Fruit fly (Drosophila melanogaster) whole organism, embryonic: ENCODE results near the gene CG5080.

Experiments used
- ATbp ChIP-seq: fragments of 200-800 bp; sonication (Bioruptor generic); optimal IDR thresholded peaks from 2 replicates; lab custom pipeline; 2017; ENCODE audit warnings: missing biosample characterization, mild to moderate bottlenecking, missing genetic modification characterization, missing genetic modification reagents
- Antp ChIP-seq: fragments of 200-800 bp; sonication (Bioruptor generic); optimal IDR thresholded peaks from 3 replicates; lab custom pipeline; 2016; ENCODE audit warnings: missing biosample characterization, missing genetic modification characterization
- CG10147 ChIP-seq: fragments of 200-800 bp; sonication (Bioruptor generic); optimal IDR thresholded peaks from 2 replicates; lab custom pipeline; 2019; ENCODE audit warnings: missing biosample characterization, mild to moderate bottlenecking, missing genetic modification characterization, moderate library complexity
- CG11085 ChIP-seq: fragments of 200-800 bp; sonication (Bioruptor generic); IDR thresholded peaks from 2 replicates; pipeline ENCODE4 v1.3.6; 2022; ENCODE audit warnings: missing biosample characterization, missing genetic modification characterization
- CG11696 ChIP-seq: fragments of 200-800 bp; sonication (Bioruptor generic); IDR thresholded peaks from 2 replicates; pipeline ENCODE4 v1.3.6; 2022; ENCODE audit warnings: missing biosample characterization, missing genetic modification characterization
- CG12659 ChIP-seq: fragments of 200-800 bp; sonication (Bioruptor generic); optimal IDR thresholded peaks from 3 replicates; lab custom pipeline; 2017; ENCODE audit warnings: mild to moderate bottlenecking, missing biosample characterization, missing genetic modification reagents, missing genetic modification characterization
- CG14014 ChIP-seq: fragments of 200-800 bp; sonication (Bioruptor generic); IDR thresholded peaks from 2 replicates; pipeline ENCODE4 v1.3.6; 2022; ENCODE audit warnings: missing biosample characterization, missing genetic modification characterization
- CG14441 ChIP-seq: fragments of 200-800 bp; sonication (Bioruptor generic); IDR thresholded peaks from 2 replicates; pipeline ENCODE4 v1.3.6; 2022; ENCODE audit warnings: missing biosample characterization, missing genetic modification characterization
- CG15696 ChIP-seq: fragments of 200-800 bp; sonication (Bioruptor generic); optimal IDR thresholded peaks from 2 replicates; lab custom pipeline; 2019; ENCODE audit warnings: missing biosample characterization, mild to moderate bottlenecking, missing genetic modification characterization, moderate library complexity
- CG17568 ChIP-seq: fragments of 200-800 bp; sonication (Bioruptor generic); optimal IDR thresholded peaks from 2 replicates; lab custom pipeline; 2018; ENCODE audit warnings: missing biosample characterization, mild to moderate bottlenecking, missing genetic modification characterization, moderate library complexity
- CG18476 ChIP-seq: fragments of 200-800 bp; sonication (Bioruptor generic); optimal IDR thresholded peaks from 2 replicates; lab custom pipeline; 2016; ENCODE audit warnings: missing biosample characterization, mild to moderate bottlenecking, missing genetic modification characterization
- CG18619 ChIP-seq: fragments of 200-800 bp; sonication (Bioruptor generic); optimal IDR thresholded peaks from 3 replicates; lab custom pipeline; 2017; ENCODE audit warnings: missing biosample characterization, mild to moderate bottlenecking, missing genetic modification characterization
- CG2120 ChIP-seq: fragments of 200-800 bp; sonication (Bioruptor generic); optimal IDR thresholded peaks from 3 replicates; lab custom pipeline; 2016; ENCODE audit warnings: missing biosample characterization, missing genetic modification characterization
- CG3065 ChIP-seq: fragments of 200-800 bp; sonication (Bioruptor generic); optimal IDR thresholded peaks from 2 replicates; lab custom pipeline; 2016; ENCODE audit warnings: missing biosample characterization, missing genetic modification characterization
- CG3163 ChIP-seq: fragments of 200-800 bp; sonication (Bioruptor generic); optimal IDR thresholded peaks from 3 replicates; lab custom pipeline; 2016; ENCODE audit warnings: missing biosample characterization, missing genetic modification characterization
- CG3847 ChIP-seq: fragments of 200-800 bp; sonication (Bioruptor generic); IDR thresholded peaks from 2 replicates; pipeline ENCODE4 v1.3.6; 2022; ENCODE audit warnings: missing biosample characterization, missing genetic modification characterization
- CG4282 ChIP-seq: fragments of 200-800 bp; sonication (Bioruptor generic); optimal IDR thresholded peaks from 2 replicates; lab custom pipeline; 2016; ENCODE audit warnings: missing biosample characterization, missing genetic modification characterization
- CG6689 ChIP-seq: fragments of 200-800 bp; sonication (Bioruptor generic); IDR thresholded peaks from 2 replicates; pipeline ENCODE4 v1.3.6; 2022; ENCODE audit warnings: missing biosample characterization, missing genetic modification characterization
- CG8089 ChIP-seq: fragments of 200-800 bp; sonication (Bioruptor generic); optimal IDR thresholded peaks from 3 replicates; lab custom pipeline; 2016; ENCODE audit warnings: missing biosample characterization, missing genetic modification characterization
- CG8388 ChIP-seq: fragments of 200-800 bp; sonication (Bioruptor generic); optimal IDR thresholded peaks from 2 replicates; lab custom pipeline; 2019; ENCODE audit warnings: missing biosample characterization, mild to moderate bottlenecking, missing genetic modification characterization, moderate library complexity
- CTCF ChIP-seq: fragments of 200-800 bp; sonication (Bioruptor generic); optimal IDR thresholded peaks from 2 replicates; lab custom pipeline; 2017; ENCODE audit warnings: missing biosample characterization, mild to moderate bottlenecking, missing genetic modification characterization, moderate library complexity
- Camta ChIP-seq: fragments of 200-800 bp; sonication (Bioruptor generic); optimal IDR thresholded peaks from 2 replicates; lab custom pipeline; 2016; ENCODE audit warnings: missing biosample characterization, missing genetic modification characterization
- CoRest ChIP-seq: fragments of 200-800 bp; sonication (Bioruptor generic); optimal IDR thresholded peaks from 3 replicates; lab custom pipeline; 2018; ENCODE audit warnings: missing biosample characterization, mild to moderate bottlenecking, missing genetic modification characterization, moderate library complexity
- Doc2 ChIP-seq: fragments of 200-800 bp; sonication (Bioruptor generic); IDR thresholded peaks from 2 replicates; pipeline ENCODE4 v1.3.6; 2022; ENCODE audit warnings: missing biosample characterization, missing genetic modification characterization
- Fer2 ChIP-seq: fragments of 200-800 bp; sonication (Bioruptor generic); optimal IDR thresholded peaks from 2 replicates; lab custom pipeline; 2018; ENCODE audit warnings: missing biosample characterization, mild to moderate bottlenecking, missing genetic modification characterization, moderate library complexity
- HHEX ChIP-seq: fragments of 200-800 bp; sonication (Bioruptor generic); optimal IDR thresholded peaks from 3 replicates; lab custom pipeline; 2017; ENCODE audit warnings: missing biosample characterization, mild to moderate bottlenecking, missing genetic modification characterization, missing genetic modification reagents
- HmgZ ChIP-seq: fragments of 200-800 bp; sonication (Bioruptor generic); optimal IDR thresholded peaks from 2 replicates; lab custom pipeline; 2018; ENCODE audit warnings: missing biosample characterization, mild to moderate bottlenecking, missing genetic modification characterization
- Hsf ChIP-seq: fragments of 200-800 bp; sonication (Bioruptor generic); optimal IDR thresholded peaks from 3 replicates; lab custom pipeline; 2016; ENCODE audit warnings: missing biosample characterization, missing genetic modification characterization
- Max ChIP-seq: fragments of 200-800 bp; sonication (Bioruptor generic); optimal IDR thresholded peaks from 2 replicates; lab custom pipeline; 2016; ENCODE audit warnings: missing biosample characterization, mild to moderate bottlenecking, missing genetic modification characterization
- NC2β ChIP-seq: fragments of 200-800 bp; sonication (Bioruptor generic); optimal IDR thresholded peaks from 2 replicates; lab custom pipeline; 2016; ENCODE audit warnings: missing biosample characterization, missing genetic modification characterization
- Neu2 ChIP-seq: fragments of 200-800 bp; sonication (Bioruptor generic); optimal IDR thresholded peaks from 3 replicates; lab custom pipeline; 2016; ENCODE audit warnings: missing biosample characterization, missing genetic modification characterization, borderline replicate concordance
- Optix ChIP-seq: fragments of 200-800 bp; sonication (Bioruptor generic); IDR thresholded peaks from 3 replicates; pipeline ENCODE4 v1.3.6; 2022; ENCODE audit warnings: missing biosample characterization, missing genetic modification characterization
- PHDP ChIP-seq: fragments of 200-800 bp; sonication (Bioruptor generic); optimal IDR thresholded peaks from 3 replicates; lab custom pipeline; 2018; ENCODE audit warnings: missing biosample characterization, mild to moderate bottlenecking, missing genetic modification characterization, moderate library complexity
- Rfx ChIP-seq: fragments of 200-800 bp; sonication (Bioruptor generic); IDR thresholded peaks from 2 replicates; pipeline ENCODE4 v1.3.6; 2022; ENCODE audit warnings: missing biosample characterization, missing genetic modification characterization
- Stat92E ChIP-seq, 3 experiments: fragments of >200 bp in 2 of 3; fragments of 200-800 bp in 1 of 3; sonication (Bioruptor generic) in 1 of 3; optimal IDR thresholded peaks; 2 replicates each; lab custom pipeline; 2017 to 2019; ENCODE audit warnings: missing biosample characterization in 3 of 3, missing genetic modification characterization in 3 of 3, mild to moderate bottlenecking in 1 of 3, moderate library complexity in 1 of 3
- dati ChIP-seq: fragments of 200-800 bp; sonication (Bioruptor generic); IDR thresholded peaks from 2 replicates; pipeline ENCODE4 v1.3.6; 2022; ENCODE audit warnings: missing biosample characterization, missing genetic modification characterization
- disco-r ChIP-seq: fragments of 200-800 bp; sonication (Bioruptor generic); optimal IDR thresholded peaks from 2 replicates; lab custom pipeline; 2016; ENCODE audit warnings: missing biosample characterization, missing genetic modification characterization
- emc ChIP-seq: fragments of 200-800 bp; sonication (Bioruptor generic); optimal IDR thresholded peaks from 2 replicates; lab custom pipeline; 2016; ENCODE audit warnings: missing biosample characterization, missing genetic modification characterization
- hbn ChIP-seq: fragments of 200-800 bp; sonication (Bioruptor generic); IDR thresholded peaks from 2 replicates; pipeline ENCODE4 v1.3.6; 2022; ENCODE audit warnings: missing biosample characterization, missing genetic modification characterization; ENCODE audit not compliant: partially characterized antibody
- nmo ChIP-seq: fragments of 200-800 bp; sonication (Bioruptor generic); optimal IDR thresholded peaks from 2 replicates; lab custom pipeline; 2018; ENCODE audit warnings: missing biosample characterization, mild to moderate bottlenecking, missing genetic modification characterization, moderate library complexity
- sc ChIP-seq, 3 experiments: fragments of >200 bp in 2 of 3; fragments of 200-800 bp in 1 of 3; sonication (Bioruptor generic) in 1 of 3; optimal IDR thresholded peaks; 2 replicates in 2 of 3; 3 replicates in 1 of 3; lab custom pipeline; 2017; ENCODE audit warnings: mild to moderate bottlenecking in 1 of 3, missing biosample characterization in 1 of 3, missing genetic modification characterization in 1 of 3, missing genetic modification reagents in 1 of 3
- scrt ChIP-seq: fragments of 200-800 bp; sonication (Bioruptor generic); optimal IDR thresholded peaks from 2 replicates; lab custom pipeline; 2018; ENCODE audit warnings: missing biosample characterization, mild to moderate bottlenecking, missing genetic modification characterization, moderate library complexity
- sens ChIP-seq: fragments of 200-800 bp; sonication (Bioruptor generic); peaks from one replicate; lab custom pipeline; 2016; ENCODE audit warnings: missing biosample characterization, missing genetic modification characterization
- seq ChIP-seq: fragments of 200-800 bp; sonication (Bioruptor generic); IDR thresholded peaks from 2 replicates; pipeline ENCODE4 v1.3.6; 2022; ENCODE audit warnings: missing biosample characterization, missing genetic modification characterization
- sima ChIP-seq: fragments of 200-800 bp; sonication (Bioruptor generic); optimal IDR thresholded peaks from 2 replicates; lab custom pipeline; 2016; ENCODE audit warnings: missing biosample characterization, missing genetic modification characterization
- slou ChIP-seq: fragments of 200-800 bp; sonication (Bioruptor generic); optimal IDR thresholded peaks from 3 replicates; lab custom pipeline; 2016; ENCODE audit warnings: missing biosample characterization, missing genetic modification characterization
- sqz ChIP-seq: fragments of 200-800 bp; sonication (Bioruptor generic); optimal IDR thresholded peaks from 3 replicates; lab custom pipeline; 2018; ENCODE audit warnings: missing biosample characterization, mild to moderate bottlenecking, missing genetic modification characterization
- tna ChIP-seq: fragments of 200-800 bp; sonication (Bioruptor generic); IDR thresholded peaks from 2 replicates; pipeline ENCODE4 v1.3.6; 2022; ENCODE audit warnings: missing biosample characterization, missing genetic modification characterization; ENCODE audit not compliant: partially characterized antibody
- ttk ChIP-seq: fragments of 200-800 bp; sonication (Bioruptor generic); IDR thresholded peaks from 2 replicates; pipeline ENCODE4 v2.1.2; 2022; ENCODE audit warnings: missing biosample characterization, missing genetic modification characterization
- yki ChIP-seq: fragments of >200 bp; optimal IDR thresholded peaks from 3 replicates; lab custom pipeline; 2018

Gene CG5080

dm6 chr2L:1169867-1170415 is 6.3 kb upstream of the CG5080 start, which contains the start of the genes CG31922 and Plap (continued):
- TF ChIP-seq slou (GFP tag; lab: Kevin White, UChicago) (peak; percentile 68), Fer2 (tag; lab: Kevin White, UChicago) (peak; percentile 66), Rfx (GFP tag; lab: Robert Waterston, UW) (peak; percentile 82), CG3847 (GFP tag; lab: Robert Waterston, UW) (peak; percentile 78), Hsf (GFP tag; lab: Kevin White, UChicago) (peak; percentile 74), emc (GFP tag; lab: Kevin White, UChicago) (peak; percentile 29), CG2120 (GFP tag; lab: Kevin White, UChicago) (peak; percentile 87), CG14441 (GFP tag; lab: Robert Waterston, UW) (peak; percentile 50; the same call in 1 of the 2 replicates), scrt (GFP tag; lab: Kevin White, UChicago) (no peak), sc (optimal IDR thresholded peaks at IDR 0.05; lab: Kevin White, UChicago) (no peak), sc (GFP tag; optimal IDR thresholded peaks at IDR 0.05; lab: Kevin White, UChicago) (no peak), CG12659 (GFP tag; lab: Kevin White, UChicago) (peak; percentile 82), seq (peak; percentile 32; the same call in 1 of the 2 replicates), ATbp (no peak), Stat92E (GFP tag; optimal IDR thresholded peaks at IDR 0.05; lab: Kevin White, UChicago) (no peak), CG10147 (GFP tag; lab: Kevin White, UChicago) (peak; percentile 76), CG18476 (peak; percentile 69), Camta (peak; percentile 51), HmgZ (tag; lab: Kevin White, UChicago) (peak; percentile 73), Antp (GFP tag; lab: Kevin White, UChicago) (peak; percentile 57), CG8089 (GFP tag; lab: Kevin White, UChicago) (no peak), CG3065 (GFP tag; lab: Kevin White, UChicago) (no peak), CG4282 (GFP tag; lab: Kevin White, UChicago) (peak; percentile 17), Neu2 (GFP tag; lab: Kevin White, UChicago) (no peak), dati (no peak), sima (GFP tag; lab: Kevin White, UChicago) (no peak), nmo (GFP tag; lab: Kevin White, UChicago) (peak; percentile 85), CG11696 (no peak), CG18619 (GFP tag; lab: Kevin White, UChicago) (peak; percentile 66), Max (GFP tag; lab: Kevin White, UChicago) (peak; percentile 76), Doc2 (no peak), CG14014 (0 out of 2 replicates have a peak, but pooled peaks have one; percentile 30), CG3163 (peak; percentile 10), CG15696 (tag; lab: Kevin White, UChicago) (peak; percentile 69), disco-r (GFP tag; lab: Kevin White, UChicago) (peak; percentile 31), ttk (GFP tag; lab: Robert Waterston, UW) (no peak), tna (peak; percentile 38; the same call in 1 of the 2 replicates), sens (GFP tag; lab: Kevin White, UChicago) (peak; percentile 92), CG17568 (GFP tag; lab: Kevin White, UChicago) (no peak), yki (no peak), CoRest (peak; percentile 87), hbn (GFP tag; lab: Robert Waterston, UW) (peak; percentile 93), CG11085 (GFP tag; lab: Robert Waterston, UW) (0 out of 2 replicates have a peak, but pooled peaks have one; percentile 17), HHEX (GFP tag; lab: Kevin White, UChicago) (peak; percentile 3), CG6689 (GFP tag; lab: Robert Waterston, UW) (0 out of 2 replicates have a peak, but pooled peaks have one; percentile 37), CG8388 (GFP tag; lab: Kevin White, UChicago) (peak; percentile 58), PHDP (tag; lab: Kevin White, UChicago) (peak; percentile 64), CTCF (GFP tag; lab: Kevin White, UChicago) (no peak), Optix (no peak), sqz (GFP tag; lab: Kevin White, UChicago) (no peak), NC2β (GFP tag; lab: Kevin White, UChicago) (peak; percentile 48)
